Worm (Caenorhabditis elegans) whole organism, L1 larva: ENCODE data around the gene sru-29.

Experiments
- C16A3.4 ChIP-seq: fragments of 150-350 bp; optimal IDR thresholded peaks from 2 replicates; lab custom pipeline; 2014; ENCODE audit warnings: missing biosample characterization, missing genetic modification characterization
- dpl-1 ChIP-seq, 3 experiments: fragments of 150-350 bp in 2 of 3; sonication (generic microtip) in 1 of 3; optimal IDR thresholded peaks; 2 replicates each; lab custom pipeline; 2014 to 2017; ENCODE audit warnings: missing biosample characterization in 3 of 3, missing genetic modification characterization in 3 of 3, missing genetic modification reagents in 3 of 3
- hlh-17 ChIP-seq: fragments of 200-800 bp; sonication (Bioruptor generic); optimal IDR thresholded peaks from 2 replicates; lab custom pipeline; 2018; ENCODE audit warnings: missing genetic modification characterization, mild to moderate bottlenecking, missing compliant biosample characterization, moderate library complexity, borderline replicate concordance
- nhr-11 ChIP-seq: fragments of 150-350 bp; optimal IDR thresholded peaks from 2 replicates; lab custom pipeline; 2014; ENCODE audit warnings: missing biosample characterization, missing genetic modification characterization
- nhr-20 ChIP-seq: sonication (generic microtip); optimal IDR thresholded peaks from 2 replicates; lab custom pipeline; 2016; ENCODE audit warnings: mild to moderate bottlenecking, missing genetic modification characterization, missing compliant biosample characterization
- nhr-71 ChIP-seq: sonication (generic microtip); optimal IDR thresholded peaks from 2 replicates; lab custom pipeline; 2016; ENCODE audit warnings: mild to moderate bottlenecking, missing genetic modification characterization, moderate library complexity, missing compliant biosample characterization
- nhr-85 ChIP-seq: sonication (generic microtip); peaks from one replicate; lab custom pipeline; 2016; ENCODE audit warnings: missing genetic modification characterization, inconsistent platforms, missing compliant biosample characterization
- pag-3 ChIP-seq: sonication (generic microtip); optimal IDR thresholded peaks from 2 replicates; lab custom pipeline; 2017; ENCODE audit warnings: missing genetic modification characterization, mild to moderate bottlenecking, missing compliant biosample characterization, antibody characterized with exemption, borderline replicate concordance; ENCODE audit not compliant: insufficient read depth
- snpc-4 ChIP-seq: fragments of 150-350 bp; optimal IDR thresholded peaks from 2 replicates; lab custom pipeline; 2014; ENCODE audit warnings: missing biosample characterization, missing genetic modification characterization
- unc-130 ChIP-seq: fragments of 150-350 bp; optimal IDR thresholded peaks from 2 replicates; lab custom pipeline; 2017; ENCODE audit warnings: missing biosample characterization, missing genetic modification characterization, inconsistent platforms
- unc-30 ChIP-seq: sonication (generic microtip); optimal IDR thresholded peaks from 2 replicates; lab custom pipeline; 2017; ENCODE audit warnings: missing biosample characterization, missing genetic modification characterization
- vab-15 ChIP-seq: sonication (generic microtip); optimal IDR thresholded peaks from 2 replicates; lab custom pipeline; 2017; ENCODE audit warnings: missing genotype, mild to moderate bottlenecking, missing genetic modification characterization, missing compliant biosample characterization

ce11 chrV:9775734-9776133 is 35.5 kb upstream of the sru-29 start, which contains the start of gene F46B6.12:
- TF ChIP-seq vab-15 (tag; lab: Kevin White, UChicago) (no peak), snpc-4 (no peak), nhr-20 (tag; lab: Kevin White, UChicago) (no peak), unc-30 (tag; lab: Kevin White, UChicago) (no peak), dpl-1 (GFP tag; optimal IDR thresholded peaks at IDR 0.05; lab: Kevin White, UChicago) (no peak), pag-3 (tag; lab: Kevin White, UChicago) (no peak), nhr-71 (no peak), C16A3.4 (tag; lab: Kevin White, UChicago) (no peak), nhr-85 (tag; lab: Kevin White, UChicago) (no peak), nhr-11 (tag; lab: Kevin White, UChicago) (no peak), unc-130 (tag; lab: Kevin White, UChicago) (no peak), hlh-17 (GFP tag; lab: Kevin White, UChicago) (no peak)
